Fruit fly (Drosophila melanogaster) whole organism, wandering third instar larva: ENCODE measurements around the gene mbf1.

Experiments
- Abd-B ChIP-seq: fragments of >200 bp; optimal IDR thresholded peaks from 2 replicates; lab custom pipeline; 2017; ENCODE audit warnings: missing biosample characterization, missing genetic modification characterization
- CG32264 ChIP-seq: fragments of 200-800 bp; sonication (Bioruptor generic); optimal IDR thresholded peaks from 2 replicates; lab custom pipeline; 2016; ENCODE audit warnings: missing biosample characterization, missing genetic modification characterization
- CG9705 ChIP-seq: fragments of 200-800 bp; sonication (Bioruptor generic); optimal IDR thresholded peaks from 2 replicates; lab custom pipeline; 2018; ENCODE audit warnings: missing biosample characterization, mild to moderate bottlenecking, missing genetic modification characterization
- Dfd ChIP-seq: fragments of >200 bp; optimal IDR thresholded peaks from 2 replicates; lab custom pipeline; 2017; ENCODE audit warnings: missing biosample characterization, missing genetic modification characterization
- Dif ChIP-seq: fragments of 200-275, 200-300 bp; sonication (Bioruptor generic); optimal IDR thresholded peaks from 2 replicates; lab custom pipeline; 2018; ENCODE audit warnings: missing biosample characterization, missing genetic modification characterization; ENCODE audit not compliant: partially characterized antibody
- GATAd ChIP-seq: sonication (Bioruptor generic); optimal IDR thresholded peaks from 2 replicates; lab custom pipeline; 2016; ENCODE audit warnings: missing biosample characterization, missing genetic modification characterization
- HLH106 ChIP-seq: fragments of 200-800 bp; optimal IDR thresholded peaks from 3 replicates; lab custom pipeline; 2019; ENCODE audit warnings: missing biosample characterization, mild to moderate bottlenecking, missing genetic modification characterization, moderate library complexity
- Hnf4 ChIP-seq: fragments of 200-800 bp; sonication (Bioruptor generic); optimal IDR thresholded peaks from 2 replicates; lab custom pipeline; 2016; ENCODE audit warnings: missing biosample characterization, mild to moderate bottlenecking, missing genetic modification characterization
- Hr78 ChIP-seq: fragments of >200 bp; optimal IDR thresholded peaks from 2 replicates; lab custom pipeline; 2017; ENCODE audit warnings: missing biosample characterization, missing genetic modification characterization
- Hr83 ChIP-seq: fragments of 200-300 bp; sonication (Bioruptor generic); optimal IDR thresholded peaks from 2 replicates; lab custom pipeline; 2016; ENCODE audit warnings: missing biosample characterization, mild to moderate bottlenecking, missing genetic modification characterization, moderate library complexity; ENCODE audit not compliant: poor library complexity, severe bottlenecking
- Jra ChIP-seq: sonication (Bioruptor generic); optimal IDR thresholded peaks from 2 replicates; lab custom pipeline; 2016; ENCODE audit warnings: missing biosample characterization, missing genetic modification characterization
- Myc ChIP-seq: fragments of >200 bp; optimal IDR thresholded peaks from 2 replicates; lab custom pipeline; 2017
- N ChIP-seq: fragments of >200 bp; optimal IDR thresholded peaks from 2 replicates; lab custom pipeline; 2018; ENCODE audit warnings: missing biosample characterization, missing external identifiers, missing genetic modification characterization
- OdsH ChIP-seq: fragments of 200-800 bp; sonication (Bioruptor generic); optimal IDR thresholded peaks from 2 replicates; lab custom pipeline; 2016; ENCODE audit warnings: missing biosample characterization, mild to moderate bottlenecking, missing genetic modification characterization
- Rel ChIP-seq, 2 experiments: fragments of 200-800 bp; sonication (Bioruptor generic) in 1 of 2; optimal IDR thresholded peaks; 2 replicates in 1 of 2; 3 replicates in 1 of 2; lab custom pipeline; 2016 to 2019; ENCODE audit warnings: mild to moderate bottlenecking in 2 of 2, missing biosample characterization in 2 of 2, missing genetic modification characterization in 2 of 2, moderate library complexity in 1 of 2
- Sp1 ChIP-seq: fragments of 200-800 bp; sonication (Bioruptor generic); optimal IDR thresholded peaks from 3 replicates; lab custom pipeline; 2019; ENCODE audit warnings: missing biosample characterization, mild to moderate bottlenecking, missing genetic modification characterization, moderate library complexity
- Vsx2 ChIP-seq: fragments of 200-300, 225-300 bp; sonication (Bioruptor generic); optimal IDR thresholded peaks from 2 replicates; lab custom pipeline; 2018; ENCODE audit warnings: missing biosample characterization, missing genetic modification characterization; ENCODE audit not compliant: partially characterized antibody
- brk ChIP-seq: fragments of 200-800 bp; sonication (Bioruptor generic); optimal IDR thresholded peaks from 2 replicates; lab custom pipeline; 2016; ENCODE audit warnings: missing biosample characterization, mild to moderate bottlenecking, missing genetic modification characterization
- dmrt93B ChIP-seq: fragments of 200-800 bp; sonication (Bioruptor generic); optimal IDR thresholded peaks from 2 replicates; lab custom pipeline; 2018; ENCODE audit warnings: missing biosample characterization, mild to moderate bottlenecking, missing genetic modification characterization
- dsf ChIP-seq: sonication (Bioruptor generic); optimal IDR thresholded peaks from 2 replicates; lab custom pipeline; 2016; ENCODE audit warnings: missing biosample characterization, missing genetic modification characterization, borderline replicate concordance
- fru ChIP-seq: fragments of 200-800 bp; sonication (Bioruptor generic); optimal IDR thresholded peaks from 3 replicates; lab custom pipeline; 2016; ENCODE audit warnings: missing biosample characterization, mild to moderate bottlenecking, missing genetic modification characterization
- h ChIP-seq: fragments of 200-800 bp; sonication (Bioruptor generic); optimal IDR thresholded peaks from 3 replicates; lab custom pipeline; 2016; ENCODE audit warnings: missing biosample characterization, mild to moderate bottlenecking, missing genetic modification characterization
- jim ChIP-seq: fragments of 175-275, 200-325 bp; sonication (Bioruptor generic); optimal IDR thresholded peaks from 2 replicates; lab custom pipeline; 2016; ENCODE audit warnings: missing biosample characterization, mild to moderate bottlenecking, missing genetic modification characterization
- lola ChIP-seq: fragments of >200 bp; optimal IDR thresholded peaks from 2 replicates; lab custom pipeline; 2017; ENCODE audit warnings: missing biosample characterization, missing genetic modification characterization
- pan ChIP-seq: fragments of >200 bp; optimal IDR thresholded peaks from 2 replicates; lab custom pipeline; 2017
- psq ChIP-seq: fragments of 200-800 bp; sonication (Bioruptor generic); optimal IDR thresholded peaks from 3 replicates; lab custom pipeline; 2017; ENCODE audit warnings: missing biosample characterization, mild to moderate bottlenecking, missing genetic modification characterization, moderate library complexity
- sv ChIP-seq: fragments of 200-800 bp; sonication (Bioruptor generic); optimal IDR thresholded peaks from 3 replicates; lab custom pipeline; 2016; ENCODE audit warnings: missing biosample characterization, missing genetic modification characterization
- tai ChIP-seq: sonication (Bioruptor generic); optimal IDR thresholded peaks from 2 replicates; lab custom pipeline; 2016; ENCODE audit warnings: missing biosample characterization, missing genetic modification characterization
- usp ChIP-seq: fragments of >200 bp; optimal IDR thresholded peaks from 2 replicates; lab custom pipeline; 2017; ENCODE audit warnings: missing biosample characterization, missing genetic modification characterization
- woc ChIP-seq: sonication (Bioruptor generic); optimal IDR thresholded peaks from 2 replicates; lab custom pipeline; 2016; ENCODE audit warnings: missing biosample characterization, mild to moderate bottlenecking, missing genetic modification characterization

The mbf1 gene

DNA sequence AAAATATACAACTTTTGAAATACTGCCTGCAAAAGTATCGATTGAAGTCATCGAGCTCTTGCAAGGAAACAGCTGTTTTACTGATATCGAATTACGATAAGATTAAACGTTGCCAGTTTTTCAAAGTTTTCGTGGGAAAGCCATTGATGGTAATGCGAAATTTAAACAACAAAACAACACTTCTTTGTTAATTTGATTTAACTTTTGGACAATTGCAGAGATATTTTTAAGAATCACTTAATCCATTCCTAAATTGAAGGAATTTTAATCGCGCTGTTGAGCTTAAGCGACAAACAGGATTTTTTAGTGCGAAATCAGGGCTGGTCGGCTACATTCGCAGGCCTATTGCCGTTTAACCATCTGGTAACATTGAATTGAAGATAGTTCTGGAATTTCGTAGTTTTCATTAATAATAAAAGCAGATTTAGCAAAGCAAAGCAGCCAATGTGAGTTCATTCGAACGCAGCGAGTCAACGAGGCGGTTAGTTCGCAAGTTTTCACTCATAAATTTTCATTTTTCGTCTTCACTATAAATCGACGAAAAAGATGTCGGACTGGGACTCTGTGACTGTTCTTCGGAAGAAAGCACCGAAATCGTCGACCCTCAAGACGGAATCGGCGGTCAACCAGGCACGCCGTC lies at the start of gene mbf1:
mbf1 (plus strand) TSS at position 130 of the 640 bp plus-strand sequence.
- TF ChIP-seq usp (GFP tag; lab: Kevin White, UChicago) (no peak), HLH106 (tag; lab: Kevin White, UChicago) (peak; percentile 20), N (GFP tag; lab: Kevin White, UChicago) (no peak), fru (GFP tag; lab: Kevin White, UChicago) (peak; percentile 13), dmrt93B (GFP tag; lab: Kevin White, UChicago) (no peak), sv (GFP tag; lab: Kevin White, UChicago) (no peak), Vsx2 (no peak), Hnf4 (GFP tag; lab: Kevin White, UChicago) (peak; percentile 57), tai (GFP tag; lab: Kevin White, UChicago) (no peak), brk (GFP tag; lab: Kevin White, UChicago) (peak; percentile 37), Rel (GFP tag; optimal IDR thresholded peaks at IDR 0.05; lab: Kevin White, UChicago) (no peak), Rel (tag; optimal IDR thresholded peaks at IDR 0.05; lab: Kevin White, UChicago) (peak; percentile 33), Sp1 (GFP tag; lab: Kevin White, UChicago) (peak; percentile 15), Myc (no peak)

DNA sequence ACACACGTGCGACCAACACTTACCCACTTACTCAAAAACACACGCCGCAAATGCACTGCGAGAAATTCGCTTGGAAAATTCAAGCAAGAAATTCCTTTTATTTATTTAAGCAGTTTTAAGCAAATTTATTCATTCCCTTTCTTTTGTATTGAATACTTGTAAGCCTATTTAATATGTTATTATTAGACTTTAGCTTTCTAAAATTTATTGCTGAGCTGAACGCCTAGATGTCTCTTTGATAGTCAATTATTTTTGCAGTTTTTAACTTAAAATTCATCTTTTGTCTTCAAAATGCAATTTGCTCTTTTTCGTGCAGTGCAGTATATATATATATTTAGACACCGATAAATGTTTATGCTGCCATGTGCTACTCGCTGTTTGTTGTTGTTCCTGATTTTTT lies 40.3 kb upstream of the mbf1 start:
- peak; percentile 17 for TF ChIP-seq h
- no peak for TF ChIP-seq woc (GFP tag; lab: Kevin White, UChicago)
- TF ChIP-seq fru (GFP tag; lab: Kevin White, UChicago): peak; percentile 11
- TF ChIP-seq GATAd (GFP tag; lab: Kevin White, UChicago): no peak
- TF ChIP-seq Hr83 (GFP tag; lab: Kevin White, UChicago): no peak
- TF ChIP-seq Hnf4 (GFP tag; lab: Kevin White, UChicago): no peak
- TF ChIP-seq sv (GFP tag; lab: Kevin White, UChicago): peak; percentile 74
- no peak for TF ChIP-seq Sp1 (GFP tag; lab: Kevin White, UChicago)
- TF ChIP-seq, all 38 proteins: peak for 3

DNA sequence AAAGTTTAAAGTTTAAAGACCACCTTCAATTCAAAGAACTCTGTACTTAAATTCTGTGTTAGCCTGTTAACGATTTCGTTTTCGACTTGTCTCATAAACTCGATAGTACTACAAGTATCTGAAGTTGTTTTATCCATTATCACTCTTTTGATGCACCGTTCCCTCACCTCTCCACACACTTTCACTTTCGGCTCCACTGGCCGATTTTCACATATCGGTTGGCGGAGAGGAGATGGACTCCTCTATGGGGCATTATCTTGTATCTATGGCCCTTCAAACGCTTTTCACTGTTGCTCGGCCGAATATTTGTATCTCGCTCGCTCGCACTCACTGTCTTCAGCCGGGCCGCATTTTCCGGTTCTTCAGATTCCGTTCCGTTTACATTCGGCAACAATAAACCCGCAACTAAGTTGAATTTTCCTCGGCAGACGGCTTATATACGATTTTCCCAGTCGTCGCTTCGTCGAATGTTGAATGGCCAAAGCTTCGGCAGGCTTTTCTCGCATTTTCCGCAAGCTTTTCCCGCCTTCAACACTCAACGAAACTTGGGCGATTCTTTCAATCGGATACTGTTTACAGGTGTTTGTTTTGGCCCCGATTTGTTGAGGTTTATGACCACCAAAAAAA lies 31.1 kb upstream of the mbf1 start, which contains the start of gene CG43373:
CG43373 (minus strand) TSS at position 373 of the 627 bp plus-strand sequence.
- TF ChIP-seq CG32264 (GFP tag; lab: Kevin White, UChicago) (no peak), woc (GFP tag; lab: Kevin White, UChicago) (no peak), CG9705 (GFP tag; lab: Kevin White, UChicago) (no peak), psq (no peak), pan (lab: Kevin White, UChicago) (no peak), Vsx2 (no peak), Sp1 (GFP tag; lab: Kevin White, UChicago) (no peak), tai (GFP tag; lab: Kevin White, UChicago) (no peak), GATAd (GFP tag; lab: Kevin White, UChicago) (no peak), jim (GFP tag; lab: Kevin White, UChicago) (no peak), Hnf4 (GFP tag; lab: Kevin White, UChicago) (no peak), usp (GFP tag; lab: Kevin White, UChicago) (no peak), Hr78 (no peak), Dfd (no peak), Jra (GFP tag; lab: Kevin White, UChicago) (no peak), Dif (GFP tag; lab: Kevin White, UChicago) (no peak), dmrt93B (GFP tag; lab: Kevin White, UChicago) (no peak), dsf (no peak), Abd-B (no peak), Hr83 (GFP tag; lab: Kevin White, UChicago) (no peak)
- TF ChIP-seq, all 38 proteins: peak for 0

DNA sequence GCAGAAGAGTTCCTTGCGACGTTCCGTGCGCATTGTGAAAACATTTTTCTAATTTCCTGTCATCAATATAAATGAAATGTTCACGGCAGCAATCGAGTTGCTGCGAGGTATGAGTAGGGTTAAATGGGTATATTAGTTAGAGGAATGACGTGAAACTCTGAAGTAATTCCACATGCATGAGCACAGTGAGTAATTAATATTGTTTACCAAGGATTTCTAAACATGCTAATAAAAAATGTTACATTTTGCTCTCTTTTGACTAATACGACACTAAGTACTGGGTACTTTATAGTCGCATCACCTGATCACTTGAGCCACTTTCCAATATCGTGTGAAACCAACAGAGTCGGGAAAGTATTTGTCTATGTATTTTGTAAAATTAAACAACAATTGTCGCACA lies 30.0 kb upstream of the mbf1 start:
- no peak for TF ChIP-seq woc (GFP tag; lab: Kevin White, UChicago)
- TF ChIP-seq tai (GFP tag; lab: Kevin White, UChicago): no peak
- TF ChIP-seq pan (lab: Kevin White, UChicago): no peak
- no peak for TF ChIP-seq Hr78
- no peak for TF ChIP-seq dmrt93B (GFP tag; lab: Kevin White, UChicago)
- TF ChIP-seq dsf: no peak
- TF ChIP-seq brk (GFP tag; lab: Kevin White, UChicago): no peak
- TF ChIP-seq OdsH (GFP tag; lab: Kevin White, UChicago): no peak
- TF ChIP-seq lola: no peak
- no peak for TF ChIP-seq h
